Worm (Caenorhabditis elegans): ENCODE results near the gene C47D12.5.

Gene C47D12.5

DNA sequence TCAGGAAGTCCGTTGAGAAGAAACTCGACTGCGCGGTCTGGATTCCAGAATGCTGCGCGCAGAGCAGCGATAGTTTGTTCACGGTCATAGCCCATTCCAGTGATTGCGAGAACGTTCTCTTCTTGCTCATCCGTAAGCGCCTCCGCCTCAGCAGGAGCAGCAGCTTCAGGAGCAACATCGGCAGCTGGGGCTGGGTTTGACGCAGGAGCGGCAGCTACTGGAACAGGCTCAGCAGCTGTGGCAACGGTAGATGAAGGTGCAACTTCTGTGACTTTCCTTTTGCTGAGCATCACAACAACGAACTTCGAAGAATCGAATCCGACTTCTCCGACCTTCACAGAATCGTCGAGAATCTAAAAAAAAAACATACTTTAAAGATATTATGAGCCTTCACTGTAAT, 33.0 kb downstream of the C47D12.5 start:
- TF ChIP-seq nhr-2 (tag; optimal IDR thresholded peaks at IDR 0.05) = no peak
- TF ChIP-seq unc-120 (tag; optimal IDR thresholded peaks at IDR 0.05; ENCODE audit: poor library complexity, severe bottlenecking) = no peak
- no peak for TF ChIP-seq nhr-12 (tag; optimal IDR thresholded peaks at IDR 0.05)
- TF ChIP-seq ham-2 (GFP tag; optimal IDR thresholded peaks at IDR 0.05) = no peak
- no peak for TF ChIP-seq drap-1 (GFP tag; optimal IDR thresholded peaks at IDR 0.05)
- no peak for TF ChIP-seq ces-1 (GFP tag; optimal IDR thresholded peaks at IDR 0.05)
- TF ChIP-seq elt-3 (tag; optimal IDR thresholded peaks at IDR 0.05) = no peak
- no peak for TF ChIP-seq cnd-1 (tag; optimal IDR thresholded peaks at IDR 0.05)
- TF ChIP-seq nhr-237 (tag; optimal IDR thresholded peaks at IDR 0.05) = no peak
- TF ChIP-seq sem-2 (GFP tag; optimal IDR thresholded peaks at IDR 0.05) = no peak
- no peak for TF ChIP-seq ztf-11 (tag; optimal IDR thresholded peaks at IDR 0.05)
- no peak for TF ChIP-seq lin-13 (tag; optimal IDR thresholded peaks at IDR 0.05)
- no peak for TF ChIP-seq M03D4.4 (tag; optimal IDR thresholded peaks at IDR 0.05)
- TF ChIP-seq snpc-4 (tag; optimal IDR thresholded peaks at IDR 0.05) = no peak
- no peak for TF ChIP-seq mep-1 (tag; optimal IDR thresholded peaks at IDR 0.05)
- TF ChIP-seq blmp-1 (tag; optimal IDR thresholded peaks at IDR 0.05) = no peak
- TF ChIP-seq mls-2 (tag; optimal IDR thresholded peaks at IDR 0.05) = no peak
- TF ChIP-seq unc-39 (tag; optimal IDR thresholded peaks at IDR 0.05) = no peak
- no peak for TF ChIP-seq flh-1 (GFP tag; optimal IDR thresholded peaks at IDR 0.05)
- no peak for TF ChIP-seq sptf-1 (tag; optimal IDR thresholded peaks at IDR 0.05)

- TF ChIP-seq ham-2 (GFP tag; optimal IDR thresholded peaks at IDR 0.05) (no peak), lin-13 (tag; optimal IDR thresholded peaks at IDR 0.05) (no peak), ceh-83 (GFP tag; optimal IDR thresholded peaks at IDR 0.05) (no peak), ztf-11 (tag; optimal IDR thresholded peaks at IDR 0.05) (no peak), cnd-1 (tag; optimal IDR thresholded peaks at IDR 0.05) (no peak), elt-3 (tag; optimal IDR thresholded peaks at IDR 0.05) (no peak), M03D4.4 (tag; optimal IDR thresholded peaks at IDR 0.05) (no peak), snpc-4 (tag; optimal IDR thresholded peaks at IDR 0.05) (no peak), bed-3 (GFP tag; optimal IDR thresholded peaks at IDR 0.05) (no peak), ceh-39 (tag; optimal IDR thresholded peaks at IDR 0.05) (no peak)
Measured at ce11 chrII:11650975-11651588, 34.0 kb downstream of the C47D12.5 start, which contains the start of gene coa-7. Gene coa-7 (minus strand): TSS chrII:11651148.

DNA sequence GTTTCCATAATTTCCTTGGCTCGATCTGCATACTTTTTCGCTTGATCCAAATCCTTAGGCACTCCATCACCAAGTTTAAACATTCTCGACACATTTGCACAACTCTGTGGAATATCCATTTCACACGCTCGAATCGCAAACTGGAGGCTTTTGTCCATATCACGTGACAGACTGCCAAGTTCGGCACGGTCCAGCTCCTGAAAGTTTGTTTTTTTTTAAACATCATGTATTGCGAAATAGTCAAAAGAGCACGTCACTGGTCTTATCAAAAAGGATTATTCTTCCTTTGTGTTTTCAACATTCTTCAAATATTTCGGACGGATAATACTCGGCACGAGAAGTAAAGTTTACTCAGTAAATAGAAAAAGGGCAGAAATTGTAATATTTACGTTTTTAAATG, 35.8 kb downstream of the C47D12.5 start:
- TF ChIP-seq lin-13 (tag; optimal IDR thresholded peaks at IDR 0.05) (no peak), lin-32 (GFP tag; optimal IDR thresholded peaks at IDR 0.05) (no peak), snpc-4 (tag; optimal IDR thresholded peaks at IDR 0.05) (no peak), blmp-1 (tag; optimal IDR thresholded peaks at IDR 0.05) (no peak), zip-8 (tag; optimal IDR thresholded peaks at IDR 0.05) (no peak), mls-2 (tag; optimal IDR thresholded peaks at IDR 0.05) (no peak), unc-120 (tag; optimal IDR thresholded peaks at IDR 0.05; ENCODE audit: poor library complexity, severe bottlenecking) (no peak), nhr-237 (tag; optimal IDR thresholded peaks at IDR 0.05) (no peak), hlh-1 (tag; optimal IDR thresholded peaks at IDR 0.05) (no peak), tbx-8 (GFP tag; optimal IDR thresholded peaks at IDR 0.05) (no peak), ztf-11 (tag; optimal IDR thresholded peaks at IDR 0.05) (no peak), unc-39 (tag; optimal IDR thresholded peaks at IDR 0.05) (no peak), drap-1 (GFP tag; optimal IDR thresholded peaks at IDR 0.05) (no peak), M03D4.4 (tag; optimal IDR thresholded peaks at IDR 0.05) (no peak), nhr-76 (tag; optimal IDR thresholded peaks at IDR 0.05) (no peak)

- TF ChIP-seq mab-5 (tag; optimal IDR thresholded peaks at IDR 0.05) (no peak), elt-3 (tag; optimal IDR thresholded peaks at IDR 0.05) (no peak), elt-1 (tag; optimal IDR thresholded peaks at IDR 0.05; ENCODE audit: borderline replicate concordance, insufficient read depth) (no peak), ceh-83 (GFP tag; optimal IDR thresholded peaks at IDR 0.05) (no peak), zip-8 (tag; optimal IDR thresholded peaks at IDR 0.05) (no peak), flh-1 (GFP tag; optimal IDR thresholded peaks at IDR 0.05) (no peak), sem-2 (GFP tag; optimal IDR thresholded peaks at IDR 0.05) (no peak), nhr-12 (tag; optimal IDR thresholded peaks at IDR 0.05) (no peak), sptf-1 (tag; optimal IDR thresholded peaks at IDR 0.05) (no peak), mep-1 (tag; optimal IDR thresholded peaks at IDR 0.05) (no peak), ham-2 (GFP tag; optimal IDR thresholded peaks at IDR 0.05) (no peak), blmp-1 (tag; optimal IDR thresholded peaks at IDR 0.05) (no peak), nhr-76 (tag; optimal IDR thresholded peaks at IDR 0.05) (no peak), nhr-237 (tag; optimal IDR thresholded peaks at IDR 0.05) (no peak), nhr-28 (tag; optimal IDR thresholded peaks at IDR 0.05) (no peak), ceh-43 (GFP tag; optimal IDR thresholded peaks at IDR 0.05) (no peak), nhr-2 (tag; optimal IDR thresholded peaks at IDR 0.05) (no peak)
Measured at ce11 chrII:11646874-11647273, 38.2 kb downstream of the C47D12.5 start.
